Worm (Caenorhabditis elegans) whole organism, young adult: Measurements from ENCODE around the gene T05H10.8.

ENCODE experiments used
- ama-1 ChIP-seq, 3 experiments: fragments of 150-350 bp in 1 of 3; sonication (generic microtip) in 2 of 3; optimal IDR thresholded peaks; 2 replicates each; lab custom pipeline; 2014 to 2018; ENCODE audit warnings: missing biosample characterization in 2 of 3, missing genetic modification characterization in 2 of 3, missing genetic modification reagents in 2 of 3
- zfh-2 ChIP-seq: fragments of 200-800 bp; sonication (Bioruptor generic); conservative IDR thresholded peaks from 2 replicates; pipeline ENCODE4 v1.3.6; 2022; ENCODE audit warnings: missing genetic modification reagents, missing genetic modification characterization, missing compliant biosample characterization

DNA sequence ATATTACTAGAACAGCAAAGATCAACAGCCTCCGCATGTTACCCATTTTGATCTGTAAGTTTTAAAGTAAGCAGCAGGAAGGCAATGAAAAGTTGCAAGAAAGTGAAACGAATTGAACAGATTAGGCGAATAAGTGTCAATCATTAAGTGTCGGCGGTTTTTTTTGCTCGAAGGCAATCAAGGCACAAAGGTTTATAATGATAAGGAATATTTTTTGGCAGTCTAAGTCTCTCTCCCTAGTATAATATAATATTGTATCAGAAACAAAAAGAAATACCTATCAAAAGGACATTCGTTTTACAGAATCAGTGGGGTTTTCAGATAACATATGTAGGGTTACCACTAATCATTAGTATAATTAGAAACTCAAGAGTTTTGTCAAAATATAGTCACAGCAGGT lies 26.2 kb upstream of the T05H10.8 start, which contains the start of gene nrf-6:
- TF ChIP-seq ama-1 (optimal IDR thresholded peaks at IDR 0.05; lab: Kevin White, UChicago): no peak
- TF ChIP-seq ama-1 (GFP tag; optimal IDR thresholded peaks at IDR 0.05; lab: Kevin White, UChicago): no peak
- TF ChIP-seq zfh-2 (GFP tag; lab: Robert Waterston, UW): no peak
